Worm (Caenorhabditis elegans): ENCODE data around the gene M01B2.10.

DNA sequence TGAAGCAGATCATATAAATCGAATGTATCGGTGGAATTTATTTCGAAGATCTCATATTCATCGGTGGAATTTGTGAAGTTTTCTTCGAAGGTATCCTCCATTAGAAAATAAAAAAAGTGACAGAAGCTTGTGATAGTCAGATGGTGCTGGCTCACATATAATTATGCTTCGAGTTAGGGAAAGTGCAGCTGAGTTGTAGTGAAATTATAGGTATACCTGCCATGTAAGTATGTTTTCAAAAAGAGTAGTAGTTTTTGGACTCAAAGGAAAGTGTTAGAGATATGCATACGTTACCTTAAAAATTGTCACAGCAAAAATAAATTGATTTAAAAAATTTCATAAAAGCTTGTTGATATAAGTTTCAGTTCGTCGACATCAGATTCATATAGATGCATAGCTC, 22.0 kb downstream of the M01B2.10 start, which contains the start of gene srw-11:
- TF ChIP-seq lin-39 (tag; optimal IDR thresholded peaks at IDR 0.05): no peak
- no peak for TF ChIP-seq snpc-4 (tag; optimal IDR thresholded peaks at IDR 0.05)
- no peak for TF ChIP-seq nhr-25 (tag; optimal IDR thresholded peaks at IDR 0.05)
- TF ChIP-seq ama-1 (optimal IDR thresholded peaks at IDR 0.05): no peak
- TF ChIP-seq elt-2 (tag; optimal IDR thresholded peaks at IDR 0.05): no peak
- no peak for TF ChIP-seq elt-1 (tag; optimal IDR thresholded peaks at IDR 0.05)
- TF ChIP-seq ztf-4 (tag; optimal IDR thresholded peaks at IDR 0.05): no peak

Measured in whole organism, L3 larva.